Fruit fly (Drosophila melanogaster): Measurements from ENCODE around the gene can.

The can gene

DNA sequence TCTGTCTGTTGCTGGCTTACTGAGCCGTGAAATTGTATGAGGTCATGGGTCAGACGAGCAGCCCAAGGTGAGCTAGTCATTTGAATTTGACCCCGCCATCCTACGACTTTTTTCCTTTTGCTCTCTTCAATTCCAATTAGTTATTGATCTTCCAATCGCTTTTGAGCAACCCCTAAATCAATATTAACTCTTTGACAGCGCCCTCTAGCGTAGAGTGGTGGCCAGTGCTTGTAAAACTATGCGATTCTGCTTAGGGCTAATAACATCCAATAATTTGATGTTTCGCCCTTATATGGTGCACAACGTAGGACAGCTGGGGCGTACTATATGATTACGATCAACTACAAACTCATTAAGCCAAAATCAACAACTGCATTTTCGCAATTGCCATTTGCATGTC, 14.9 kb upstream of the can start:
- TF ChIP-seq psq (optimal IDR thresholded peaks at IDR 0.05) = no peak
- no peak for TF ChIP-seq EcR (GFP tag; optimal IDR thresholded peaks at IDR 0.05)
- no peak for TF ChIP-seq pan (optimal IDR thresholded peaks at IDR 0.05)

dm6 chr3L:10279498-10279897, 12.6 kb upstream of the can start:
- TF ChIP-seq CG8478 (optimal IDR thresholded peaks at IDR 0.05) (no peak), pan (optimal IDR thresholded peaks at IDR 0.05) (no peak), Dll (optimal IDR thresholded peaks at IDR 0.05) (no peak), psq (optimal IDR thresholded peaks at IDR 0.05) (no peak)

DNA sequence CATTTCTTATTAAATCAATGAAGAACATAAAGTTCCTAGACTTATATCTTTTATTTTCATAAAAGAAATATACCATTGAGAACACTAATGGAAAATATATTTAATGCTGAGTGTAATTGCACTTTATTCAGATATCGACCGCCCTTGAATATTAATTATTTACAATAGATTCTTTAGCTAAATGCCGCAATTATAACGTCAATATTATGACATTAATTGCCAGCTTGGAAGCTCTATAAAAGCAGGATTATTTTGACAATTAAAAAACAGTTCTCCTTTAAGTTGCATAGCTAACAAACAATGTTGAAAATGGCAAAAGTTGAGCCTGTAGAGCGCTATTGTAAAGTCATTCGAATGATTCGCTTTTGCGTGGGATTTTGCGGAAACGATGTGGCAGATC, 6.0 kb upstream of the can start, which contains the start of gene Or67d:
TSS of gene Or67d (plus strand) at position 301 of the 400 bp plus-strand sequence.
- no peak for TF ChIP-seq psq (optimal IDR thresholded peaks at IDR 0.05)

DNA sequence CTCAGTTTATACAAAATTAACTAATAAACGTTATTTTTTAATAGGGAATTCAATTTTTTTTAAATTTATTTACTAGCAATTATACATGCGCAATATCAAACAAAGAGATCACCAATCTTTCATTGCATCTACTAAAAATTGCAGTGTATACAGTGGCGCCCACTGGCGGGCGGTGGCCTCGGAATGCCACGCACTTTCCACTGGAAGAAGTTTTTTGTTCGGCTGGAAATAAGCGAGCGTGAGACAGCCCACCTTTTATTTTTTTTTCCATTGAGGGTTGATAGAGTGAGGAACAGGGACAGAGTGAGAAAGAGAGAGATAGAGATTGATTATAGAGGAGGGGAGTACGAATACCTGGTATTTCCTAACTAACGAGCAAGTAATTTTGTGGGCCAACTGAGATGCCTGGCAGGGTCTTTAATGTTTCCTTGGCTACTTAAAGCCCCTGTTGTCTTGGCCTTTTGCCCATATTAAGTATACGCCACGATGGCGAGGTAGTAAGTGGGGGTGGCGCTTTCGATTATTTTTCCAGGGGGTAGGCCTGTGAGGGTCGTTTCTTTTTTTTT, 4.8 kb upstream of the can start:
- no peak for TF ChIP-seq psq (optimal IDR thresholded peaks at IDR 0.05)
- TF ChIP-seq EcR (GFP tag; optimal IDR thresholded peaks at IDR 0.05) = no peak
- no peak for TF ChIP-seq usp (GFP tag; optimal IDR thresholded peaks at IDR 0.05)
- TF ChIP-seq CG8478 (optimal IDR thresholded peaks at IDR 0.05) = no peak
- no peak for TF ChIP-seq Dll (optimal IDR thresholded peaks at IDR 0.05)
- TF ChIP-seq pan (optimal IDR thresholded peaks at IDR 0.05) = no peak

DNA sequence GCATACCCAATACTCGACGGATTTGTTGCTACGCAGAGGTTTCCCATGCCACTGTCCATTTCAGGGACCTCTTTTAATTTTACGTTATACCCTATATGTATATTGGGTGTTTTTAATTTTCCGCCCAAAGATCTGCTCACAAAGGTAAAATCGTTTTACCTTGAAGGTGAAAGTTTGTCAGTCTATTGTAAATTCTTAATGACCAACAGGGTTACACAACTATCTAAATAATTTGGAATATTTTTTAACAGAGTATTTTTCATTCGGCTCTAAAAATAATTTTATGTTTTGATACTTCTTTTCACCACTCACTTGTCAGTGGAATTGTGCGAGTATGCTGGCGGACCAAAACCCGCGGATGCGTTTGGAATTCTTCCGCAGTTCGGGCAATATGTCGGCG, 694 bp upstream of the can start:
- no peak for TF ChIP-seq pan (optimal IDR thresholded peaks at IDR 0.05)
- TF ChIP-seq CG8478 (optimal IDR thresholded peaks at IDR 0.05) = no peak
- TF ChIP-seq usp (GFP tag; optimal IDR thresholded peaks at IDR 0.05) = no peak
- TF ChIP-seq psq (optimal IDR thresholded peaks at IDR 0.05) = no peak
- no peak for TF ChIP-seq EcR (GFP tag; optimal IDR thresholded peaks at IDR 0.05)
- no peak for TF ChIP-seq Dll (optimal IDR thresholded peaks at IDR 0.05)

- TF ChIP-seq psq (optimal IDR thresholded peaks at IDR 0.05) (no peak), usp (GFP tag; optimal IDR thresholded peaks at IDR 0.05) (no peak)
Observed at dm6 chr3L:10262827-10263226, 4.1 kb downstream of the can start.

- TF ChIP-seq CG8478 (optimal IDR thresholded peaks at IDR 0.05) (no peak), EcR (GFP tag; optimal IDR thresholded peaks at IDR 0.05) (no peak), usp (GFP tag; optimal IDR thresholded peaks at IDR 0.05) (no peak), pan (optimal IDR thresholded peaks at IDR 0.05) (no peak), psq (optimal IDR thresholded peaks at IDR 0.05) (no peak), Dll (optimal IDR thresholded peaks at IDR 0.05) (no peak)
Observed at dm6 chr3L:10261219-10261618, 5.7 kb downstream of the can start.

- TF ChIP-seq Dll (optimal IDR thresholded peaks at IDR 0.05) = no peak
- no peak for TF ChIP-seq EcR (GFP tag; optimal IDR thresholded peaks at IDR 0.05)
- TF ChIP-seq psq (optimal IDR thresholded peaks at IDR 0.05) = no peak
- TF ChIP-seq CG8478 (optimal IDR thresholded peaks at IDR 0.05) = no peak
Observed at dm6 chr3L:10258738-10259137, 8.2 kb downstream of the can start.

dm6 chr3L:10254131-10254530, 12.8 kb downstream of the can start:
- TF ChIP-seq Dll (optimal IDR thresholded peaks at IDR 0.05) = no peak
- TF ChIP-seq CG8478 (optimal IDR thresholded peaks at IDR 0.05) = no peak
- no peak for TF ChIP-seq pan (optimal IDR thresholded peaks at IDR 0.05)
- no peak for TF ChIP-seq psq (optimal IDR thresholded peaks at IDR 0.05)
- TF ChIP-seq usp (GFP tag; optimal IDR thresholded peaks at IDR 0.05) = no peak
- no peak for TF ChIP-seq EcR (GFP tag; optimal IDR thresholded peaks at IDR 0.05)

DNA sequence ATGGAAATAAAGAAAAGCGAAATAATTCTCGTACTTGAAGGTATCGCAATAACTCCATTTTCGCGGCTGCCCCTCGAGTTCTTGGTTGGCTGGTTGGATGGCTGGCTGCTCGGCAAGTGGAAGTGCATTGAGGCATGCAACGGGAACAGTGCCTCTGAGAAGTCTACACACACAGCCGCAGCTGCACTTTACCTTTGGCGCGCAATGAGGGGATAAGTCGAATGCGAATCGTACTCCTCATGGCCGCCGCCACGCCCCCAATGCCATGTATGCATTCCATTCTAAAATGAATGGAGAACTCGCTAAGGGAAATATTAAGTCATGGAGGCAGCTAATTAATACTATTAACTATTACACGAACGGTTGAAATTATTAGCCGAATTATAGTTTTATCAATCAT, 17.1 kb downstream of the can start:
- TF ChIP-seq psq (optimal IDR thresholded peaks at IDR 0.05) = no peak
- TF ChIP-seq CG8478 (optimal IDR thresholded peaks at IDR 0.05) = no peak
- TF ChIP-seq Dll (optimal IDR thresholded peaks at IDR 0.05) = no peak
- TF ChIP-seq usp (GFP tag; optimal IDR thresholded peaks at IDR 0.05) = no peak
- no peak for TF ChIP-seq EcR (GFP tag; optimal IDR thresholded peaks at IDR 0.05)
- no peak for TF ChIP-seq pan (optimal IDR thresholded peaks at IDR 0.05)

dm6 chr3L:10247579-10247978, 19.3 kb downstream of the can start:
- TF ChIP-seq usp (GFP tag; optimal IDR thresholded peaks at IDR 0.05) (no peak), psq (optimal IDR thresholded peaks at IDR 0.05) (no peak), EcR (GFP tag; optimal IDR thresholded peaks at IDR 0.05) (no peak), CG8478 (optimal IDR thresholded peaks at IDR 0.05) (no peak), Dll (optimal IDR thresholded peaks at IDR 0.05) (no peak), pan (optimal IDR thresholded peaks at IDR 0.05) (no peak)

- TF ChIP-seq usp (GFP tag; optimal IDR thresholded peaks at IDR 0.05) (no peak), pan (optimal IDR thresholded peaks at IDR 0.05) (no peak), EcR (GFP tag; optimal IDR thresholded peaks at IDR 0.05) (no peak), psq (optimal IDR thresholded peaks at IDR 0.05) (no peak), Dll (optimal IDR thresholded peaks at IDR 0.05) (no peak), CG8478 (optimal IDR thresholded peaks at IDR 0.05) (no peak)
Observed at dm6 chr3L:10247121-10247520, 19.8 kb downstream of the can start.

- TF ChIP-seq CG8478 (optimal IDR thresholded peaks at IDR 0.05) (no peak), pan (optimal IDR thresholded peaks at IDR 0.05) (no peak), psq (optimal IDR thresholded peaks at IDR 0.05) (no peak), EcR (GFP tag; optimal IDR thresholded peaks at IDR 0.05) (no peak), Dll (optimal IDR thresholded peaks at IDR 0.05) (no peak), usp (GFP tag; optimal IDR thresholded peaks at IDR 0.05) (no peak)
Observed at dm6 chr3L:10246226-10246778, 20.6 kb downstream of the can start.
